Fruit fly (Drosophila melanogaster) whole organism, embryonic: ENCODE data around the gene CG14598.

ENCODE experiments used
- Atf3 ChIP-seq: fragments of 200-800 bp; sonication (Bioruptor generic); optimal IDR thresholded peaks from 3 replicates; lab custom pipeline; 2016; ENCODE audit warnings: missing biosample characterization, missing genetic modification characterization
- Awh ChIP-seq: fragments of 200-800 bp; sonication (Bioruptor generic); IDR thresholded peaks from 2 replicates; pipeline ENCODE4, ENCODE4 v1.3.6; 2022; ENCODE audit warnings: missing biosample characterization, missing genetic modification characterization
- Bdp1 ChIP-seq: fragments of 200-800 bp; sonication (Bioruptor generic); optimal IDR thresholded peaks from 3 replicates; lab custom pipeline; 2016; ENCODE audit warnings: missing biosample characterization, missing genetic modification characterization
- CG10543 ChIP-seq: fragments of 200-800 bp; sonication (Bioruptor generic); optimal IDR thresholded peaks from 3 replicates; lab custom pipeline; 2017; ENCODE audit warnings: missing biosample characterization, mild to moderate bottlenecking, missing genetic modification characterization, moderate library complexity
- CG10959 ChIP-seq: fragments of 200-800 bp; sonication (Bioruptor generic); IDR thresholded peaks from 2 replicates; pipeline ENCODE4 v1.3.6; 2022; ENCODE audit warnings: missing biosample characterization, missing genetic modification characterization
- CG11695 ChIP-seq: fragments of 200-800 bp; sonication (Bioruptor generic); IDR thresholded peaks from 3 replicates; pipeline ENCODE4 v1.3.6; 2022; ENCODE audit warnings: missing biosample characterization, missing genetic modification characterization
- CG12155 ChIP-seq: fragments of 200-800 bp; sonication (Bioruptor generic); optimal IDR thresholded peaks from 3 replicates; lab custom pipeline; 2016; ENCODE audit warnings: missing biosample characterization, missing genetic modification characterization
- CG12299 ChIP-seq: fragments of 200-800 bp; sonication (Bioruptor generic); optimal IDR thresholded peaks from 2 replicates; lab custom pipeline; 2018; ENCODE audit warnings: missing biosample characterization, mild to moderate bottlenecking, missing genetic modification characterization
- CG12744 ChIP-seq: fragments of 200-800 bp; sonication (Bioruptor generic); optimal IDR thresholded peaks from 2 replicates; lab custom pipeline; 2016; ENCODE audit warnings: missing biosample characterization, missing genetic modification characterization
- CG13296 ChIP-seq: fragments of 200-800 bp; sonication (Bioruptor generic); optimal IDR thresholded peaks from 3 replicates; lab custom pipeline; 2018; ENCODE audit warnings: missing biosample characterization, mild to moderate bottlenecking, missing genetic modification characterization
- CG13894 ChIP-seq: fragments of 200-800 bp; sonication (Bioruptor generic); optimal IDR thresholded peaks from 3 replicates; lab custom pipeline; 2018; ENCODE audit warnings: missing biosample characterization, mild to moderate bottlenecking, missing genetic modification characterization, moderate library complexity
- CG15011 ChIP-seq: fragments of 200-800 bp; sonication (Bioruptor generic); optimal IDR thresholded peaks from 3 replicates; lab custom pipeline; 2018; ENCODE audit warnings: missing biosample characterization, mild to moderate bottlenecking, missing genetic modification characterization
- CG17186 ChIP-seq: fragments of 200-800 bp; sonication (Bioruptor generic); optimal IDR thresholded peaks from 3 replicates; lab custom pipeline; 2017; ENCODE audit warnings: missing biosample characterization, missing genetic modification reagents, missing genetic modification characterization
- CG18476 ChIP-seq: fragments of 200-800 bp; sonication (Bioruptor generic); optimal IDR thresholded peaks from 2 replicates; lab custom pipeline; 2016; ENCODE audit warnings: missing biosample characterization, mild to moderate bottlenecking, missing genetic modification characterization
- CG2116 ChIP-seq: fragments of 200-800 bp; sonication (Bioruptor generic); optimal IDR thresholded peaks from 3 replicates; lab custom pipeline; 2018; ENCODE audit warnings: missing biosample characterization, mild to moderate bottlenecking, missing genetic modification characterization
- CG31388 ChIP-seq: fragments of 200-800 bp; sonication (Bioruptor generic); optimal IDR thresholded peaks from 2 replicates; lab custom pipeline; 2016; ENCODE audit warnings: missing biosample characterization, missing genetic modification characterization
- CG31441 ChIP-seq: fragments of 200-800 bp; sonication (Bioruptor generic); IDR thresholded peaks from 2 replicates; pipeline ENCODE4 v1.3.6; 2022; ENCODE audit warnings: missing biosample characterization, missing genetic modification characterization
- CG3407 ChIP-seq: fragments of 200-800 bp; sonication (Bioruptor generic); optimal IDR thresholded peaks from 2 replicates; lab custom pipeline; 2018; ENCODE audit warnings: missing biosample characterization, mild to moderate bottlenecking, missing genetic modification characterization
- CG34224 ChIP-seq: fragments of 200-800 bp; sonication (Bioruptor generic); IDR thresholded peaks from 3 replicates; pipeline ENCODE4 v1.3.6; 2022; ENCODE audit warnings: missing biosample characterization, missing genetic modification characterization; ENCODE audit not compliant: partially characterized antibody
- CG34376 ChIP-seq: fragments of 200-800 bp; sonication (Bioruptor generic); optimal IDR thresholded peaks from 2 replicates; lab custom pipeline; 2018; ENCODE audit warnings: missing biosample characterization, mild to moderate bottlenecking, missing genetic modification characterization
- CG34422 ChIP-seq: fragments of 200-800 bp; sonication (Bioruptor generic); IDR thresholded peaks from 3 replicates; pipeline ENCODE4 v1.3.6; 2022; ENCODE audit warnings: missing biosample characterization, missing genetic modification characterization
- CG4424 ChIP-seq: fragments of 200-800 bp; sonication (Bioruptor generic); optimal IDR thresholded peaks from 3 replicates; lab custom pipeline; 2016; ENCODE audit warnings: missing biosample characterization, missing genetic modification characterization
- CG6654 ChIP-seq: fragments of 200-800 bp; sonication (Bioruptor generic); optimal IDR thresholded peaks from 2 replicates; lab custom pipeline; 2017; ENCODE audit warnings: missing biosample characterization, mild to moderate bottlenecking, missing genetic modification characterization
- CG8388 ChIP-seq: fragments of 200-800 bp; sonication (Bioruptor generic); optimal IDR thresholded peaks from 2 replicates; lab custom pipeline; 2019; ENCODE audit warnings: missing biosample characterization, mild to moderate bottlenecking, missing genetic modification characterization, moderate library complexity
- CG9437 ChIP-seq: fragments of 200-800 bp; sonication (Bioruptor generic); optimal IDR thresholded peaks from 2 replicates; lab custom pipeline; 2018; ENCODE audit warnings: missing biosample characterization, mild to moderate bottlenecking, missing genetic modification characterization
- CHES-1-like ChIP-seq: fragments of 200-800 bp; sonication (Bioruptor generic); optimal IDR thresholded peaks from 2 replicates; lab custom pipeline; 2016; ENCODE audit warnings: missing biosample characterization, missing genetic modification characterization
- Dip2 ChIP-seq: fragments of 200-800 bp; sonication (Bioruptor generic); IDR thresholded peaks from 2 replicates; pipeline ENCODE4 v1.3.6; 2022; ENCODE audit warnings: missing biosample characterization, missing genetic modification characterization
- ERR ChIP-seq: fragments of 200-800 bp; sonication (Bioruptor generic); optimal IDR thresholded peaks from 2 replicates; lab custom pipeline; 2016; ENCODE audit warnings: missing biosample characterization, missing genetic modification characterization
- Fer2 ChIP-seq: fragments of 200-800 bp; sonication (Bioruptor generic); optimal IDR thresholded peaks from 2 replicates; lab custom pipeline; 2018; ENCODE audit warnings: missing biosample characterization, mild to moderate bottlenecking, missing genetic modification characterization, moderate library complexity
- Hmx ChIP-seq: fragments of 200-800 bp; sonication (Bioruptor generic); optimal IDR thresholded peaks from 2 replicates; lab custom pipeline; 2016; ENCODE audit warnings: missing biosample characterization, missing genetic modification characterization
- Hr39 ChIP-seq: fragments of >200 bp; optimal IDR thresholded peaks from 2 replicates; lab custom pipeline; 2017
- Jarid2 ChIP-seq: fragments of 200-800 bp; sonication (Bioruptor generic); optimal IDR thresholded peaks from 3 replicates; lab custom pipeline; 2017; ENCODE audit warnings: mild to moderate bottlenecking, missing biosample characterization, missing genetic modification reagents, missing genetic modification characterization
- Max ChIP-seq: fragments of 200-800 bp; sonication (Bioruptor generic); optimal IDR thresholded peaks from 2 replicates; lab custom pipeline; 2016; ENCODE audit warnings: missing biosample characterization, mild to moderate bottlenecking, missing genetic modification characterization
- Med ChIP-seq: fragments of 200-800 bp; sonication (Bioruptor generic); peaks from one replicate; lab custom pipeline; 2016; ENCODE audit warnings: missing biosample characterization, missing genetic modification characterization, mild to moderate bottlenecking, inconsistent platforms, moderate library complexity
- Pdp1 ChIP-seq, 2 experiments: fragments of 200-800 bp; sonication (Bioruptor generic); optimal IDR thresholded peaks; 3 replicates each; lab custom pipeline; 2016; ENCODE audit warnings: missing biosample characterization in 2 of 2, missing genetic modification characterization in 2 of 2, mild to moderate bottlenecking in 1 of 2, moderate library complexity in 1 of 2
- Rfx ChIP-seq: fragments of 200-800 bp; sonication (Bioruptor generic); IDR thresholded peaks from 2 replicates; pipeline ENCODE4 v1.3.6; 2022; ENCODE audit warnings: missing biosample characterization, missing genetic modification characterization
- Tbp ChIP-seq: fragments of >200 bp; optimal IDR thresholded peaks from 2 replicates; lab custom pipeline; 2018; ENCODE audit warnings: missing biosample characterization, missing genetic modification characterization
- aop ChIP-seq: fragments of 200-800 bp; sonication (Bioruptor generic); IDR thresholded peaks from 2 replicates; pipeline ENCODE4 v1.3.6; 2022; ENCODE audit warnings: missing biosample characterization, missing genetic modification characterization
- ato ChIP-seq: fragments of 200-800 bp; sonication (Bioruptor generic); IDR thresholded peaks from 2 replicates; pipeline ENCODE4 v1.3.6; 2022; ENCODE audit warnings: missing biosample characterization, missing genetic modification characterization; ENCODE audit not compliant: partially characterized antibody
- fru ChIP-seq: fragments of >200 bp; optimal IDR thresholded peaks from 2 replicates; lab custom pipeline; 2017
- fu2 ChIP-seq: fragments of 200-800 bp; sonication (Bioruptor generic); optimal IDR thresholded peaks from 2 replicates; lab custom pipeline; 2016; ENCODE audit warnings: missing biosample characterization, missing genetic modification characterization
- gsb ChIP-seq: fragments of 200-800 bp; sonication (Bioruptor generic); IDR thresholded peaks from 2 replicates; pipeline ENCODE4 v1.3.6; 2022; ENCODE audit warnings: missing biosample characterization, missing genetic modification characterization
- jigr1 ChIP-seq: fragments of 200-800 bp; sonication (Bioruptor generic); IDR thresholded peaks from 3 replicates; pipeline ENCODE4 v1.3.6; 2022; ENCODE audit warnings: missing biosample characterization, missing genetic modification characterization
- kay ChIP-seq: fragments of 200-800 bp; sonication (Bioruptor generic); optimal IDR thresholded peaks from 2 replicates; lab custom pipeline; 2016; ENCODE audit warnings: missing biosample characterization, missing genetic modification characterization
- kni ChIP-seq: fragments of 200-800 bp; sonication (Bioruptor generic); optimal IDR thresholded peaks from 3 replicates; lab custom pipeline; 2017; ENCODE audit warnings: mild to moderate bottlenecking, missing biosample characterization, missing genetic modification reagents, missing genetic modification characterization
- oc ChIP-seq: fragments of 200-800 bp; sonication (Bioruptor generic); optimal IDR thresholded peaks from 2 replicates; lab custom pipeline; 2018; ENCODE audit warnings: missing biosample characterization, mild to moderate bottlenecking, missing genetic modification characterization, moderate library complexity
- prd ChIP-seq, 3 experiments: fragments of >200 bp in 2 of 3; fragments of 200-800 bp in 1 of 3; sonication (Bioruptor generic) in 1 of 3; optimal IDR thresholded peaks in 2 of 3; IDR thresholded peaks in 1 of 3; 2 replicates in 2 of 3; 3 replicates in 1 of 3; pipeline versions ENCODE4 v1.3.6 to Lab custom; 2017 to 2022; ENCODE audit warnings: missing biosample characterization in 1 of 3, missing genetic modification characterization in 1 of 3
- scrt ChIP-seq: fragments of 200-800 bp; sonication (Bioruptor generic); optimal IDR thresholded peaks from 2 replicates; lab custom pipeline; 2018; ENCODE audit warnings: missing biosample characterization, mild to moderate bottlenecking, missing genetic modification characterization, moderate library complexity
- sens-2 ChIP-seq: fragments of 200-800 bp; sonication (Bioruptor generic); IDR thresholded peaks from 2 replicates; pipeline ENCODE4 v1.3.6; 2022; ENCODE audit warnings: missing biosample characterization, missing genetic modification characterization
- stc ChIP-seq: fragments of 200-800 bp; sonication (Bioruptor generic); IDR thresholded peaks from 2 replicates; pipeline ENCODE4 v1.3.6; 2022; ENCODE audit warnings: missing biosample characterization, missing genetic modification characterization
- zfh2 ChIP-seq: fragments of 200-800 bp; sonication (Bioruptor generic); optimal IDR thresholded peaks from 2 replicates; lab custom pipeline; 2016; ENCODE audit warnings: missing biosample characterization, missing genetic modification characterization

CG14598 gene

dm6 chr3R:7490884-7491283 is 51.3 kb downstream of the CG14598 start (continued):
- TF ChIP-seq CG6654 (GFP tag; lab: Kevin White, UChicago): peak; percentile 27
- peak; percentile 24 for TF ChIP-seq Med
- peak; percentile 13 for TF ChIP-seq scrt (GFP tag; lab: Kevin White, UChicago)
- TF ChIP-seq CG15011 (GFP tag; lab: Kevin White, UChicago): peak; percentile 1
- no peak for TF ChIP-seq jigr1 (GFP tag; lab: Robert Waterston, UW)
- no peak for TF ChIP-seq CHES-1-like
- TF ChIP-seq CG8388 (GFP tag; lab: Kevin White, UChicago): peak; percentile 66
- TF ChIP-seq Max (GFP tag; lab: Kevin White, UChicago): peak; percentile 5
- TF ChIP-seq CG10959: no peak
- TF ChIP-seq CG17186: no peak
- no peak for TF ChIP-seq fu2
- TF ChIP-seq ERR (GFP tag; lab: Kevin White, UChicago): no peak
- TF ChIP-seq prd (optimal IDR thresholded peaks at IDR 0.05; lab: Kevin White, UChicago): no peak
- TF ChIP-seq prd (GFP tag; IDR thresholded peaks at IDR 0.05; lab: Robert Waterston, UW): peak; percentile 57; the same call in 1 of the 3 replicates
- TF ChIP-seq aop (GFP tag; lab: Robert Waterston, UW): no peak
- 0 out of 3 replicates have a peak, but pooled peaks have one; percentile 46 for TF ChIP-seq CG34422 (GFP tag; lab: Robert Waterston, UW)
- peak; percentile 17 for TF ChIP-seq Fer2 (tag; lab: Kevin White, UChicago)
- TF ChIP-seq Hr39 (lab: Kevin White, UChicago): no peak
- TF ChIP-seq CG11695: peak; percentile 36; the same call in 1 of the 3 replicates
- TF ChIP-seq stc (GFP tag; lab: Robert Waterston, UW): peak; percentile 38; the same call in 1 of the 2 replicates
- TF ChIP-seq Hmx (GFP tag; lab: Kevin White, UChicago): peak; percentile 4
- TF ChIP-seq Atf3 (GFP tag; lab: Kevin White, UChicago): no peak
- TF ChIP-seq CG2116 (GFP tag; lab: Kevin White, UChicago): no peak
- TF ChIP-seq kni (GFP tag; lab: Kevin White, UChicago): no peak
- TF ChIP-seq Rfx (GFP tag; lab: Robert Waterston, UW): peak; percentile 17; the same call in 1 of the 2 replicates
- TF ChIP-seq fru (lab: Kevin White, UChicago): no peak
- peak; percentile 26 for TF ChIP-seq CG12155 (GFP tag; lab: Kevin White, UChicago)

DNA sequence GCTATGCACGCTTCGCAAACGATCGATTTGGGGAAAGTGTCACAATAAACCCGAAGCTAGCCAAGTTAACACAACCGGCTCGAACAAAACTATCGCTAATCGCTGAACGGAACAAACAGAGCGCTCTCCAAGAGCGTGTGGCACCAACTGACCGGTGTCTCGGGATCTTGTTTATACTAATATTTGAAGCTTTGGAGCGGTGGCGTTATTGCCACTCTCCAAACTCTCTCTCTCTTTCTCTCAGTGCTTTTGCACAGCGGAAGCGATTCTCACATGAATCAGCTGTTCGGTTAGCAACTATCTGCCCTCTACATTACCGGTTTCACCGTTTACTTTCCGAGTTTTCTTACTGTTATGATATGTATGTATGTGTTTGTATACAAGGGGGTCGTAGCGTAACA is 51.9 kb downstream of the CG14598 start:
- no peak for TF ChIP-seq CG9437 (GFP tag; lab: Kevin White, UChicago)
- TF ChIP-seq CG10543: peak; percentile 28
- TF ChIP-seq stc (GFP tag; lab: Robert Waterston, UW): no peak
- TF ChIP-seq CG4424 (GFP tag; lab: Kevin White, UChicago): no peak
- no peak for TF ChIP-seq CG31441 (GFP tag; lab: Robert Waterston, UW)
- no peak for TF ChIP-seq zfh2 (GFP tag; lab: Kevin White, UChicago)
- peak in 1 of 2 experiments; percentile 31 for TF ChIP-seq Pdp1 (GFP tag; optimal IDR thresholded peaks at IDR 0.05; lab: Kevin White, UChicago)
- TF ChIP-seq CG13296: peak; percentile 40
- TF ChIP-seq CG12299 (tag; lab: Kevin White, UChicago): no peak
- TF ChIP-seq Fer2 (tag; lab: Kevin White, UChicago): no peak
- TF ChIP-seq Jarid2 (GFP tag; lab: Kevin White, UChicago): peak; percentile 87
- peak; percentile 30 for TF ChIP-seq CG13894 (tag; lab: Kevin White, UChicago)
- no peak for TF ChIP-seq gsb (GFP tag; lab: Robert Waterston, UW)
- TF ChIP-seq CG34376: peak; percentile 41
- TF ChIP-seq Tbp (GFP tag; lab: Kevin White, UChicago): no peak
- no peak for TF ChIP-seq CG18476 (GFP tag; lab: Kevin White, UChicago)
- no peak for TF ChIP-seq oc (tag; lab: Kevin White, UChicago)
- no peak for TF ChIP-seq Awh (GFP tag; lab: Robert Waterston, UW)
- 0 out of 2 replicates have a peak, but pooled peaks have one; percentile 6 for TF ChIP-seq sens-2 (GFP tag; lab: Robert Waterston, UW)
- no peak for TF ChIP-seq CG12744 (GFP tag; lab: Kevin White, UChicago)
- TF ChIP-seq CG31388 (GFP tag; lab: Kevin White, UChicago): no peak
- no peak for TF ChIP-seq CG3407
- no peak for TF ChIP-seq ato
- no peak for TF ChIP-seq Dip2 (GFP tag; lab: Robert Waterston, UW)
- no peak for TF ChIP-seq Bdp1 (GFP tag; lab: Kevin White, UChicago)
- no peak for TF ChIP-seq kay (GFP tag; lab: Kevin White, UChicago)
- TF ChIP-seq CG34224 (GFP tag; lab: Robert Waterston, UW): peak; percentile 51
